Worm (Caenorhabditis elegans) whole organism, L1 larva: ENCODE data around the gene chw-1.
A peak's percentile ranks its signal among the peaks of the same experiment; 100 is the strongest.

Source experiments
- C16A3.4 ChIP-seq: fragments of 150-350 bp; optimal IDR thresholded peaks from 2 replicates; lab custom pipeline; 2014; ENCODE audit warnings: missing biosample characterization, missing genetic modification characterization
- F16B12.6 ChIP-seq: fragments of 150-350 bp; optimal IDR thresholded peaks from 2 replicates; lab custom pipeline; 2014; ENCODE audit warnings: missing biosample characterization, missing genetic modification characterization
- alr-1 ChIP-seq: fragments of 200-800 bp; sonication (Bioruptor generic); optimal IDR thresholded peaks from 2 replicates; lab custom pipeline; 2018; ENCODE audit warnings: borderline replicate concordance, mild to moderate bottlenecking, missing genetic modification characterization, missing compliant biosample characterization
- ama-1 ChIP-seq: fragments of 150-350 bp; optimal IDR thresholded peaks from 2 replicates; lab custom pipeline; 2014
- blmp-1 ChIP-seq: fragments of 150-350 bp; optimal IDR thresholded peaks from 2 replicates; lab custom pipeline; 2014; ENCODE audit warnings: missing biosample characterization, missing genetic modification characterization
- ceh-90 ChIP-seq: sonication (generic microtip); optimal IDR thresholded peaks from 2 replicates; lab custom pipeline; 2016; ENCODE audit warnings: missing genetic modification characterization, missing compliant biosample characterization
- dpl-1 ChIP-seq, 3 experiments: fragments of 150-350 bp in 2 of 3; sonication (generic microtip) in 1 of 3; optimal IDR thresholded peaks; 2 replicates each; lab custom pipeline; 2014 to 2017; ENCODE audit warnings: missing biosample characterization in 3 of 3, missing genetic modification characterization in 3 of 3, missing genetic modification reagents in 3 of 3
- egl-27 ChIP-seq, 2 experiments: fragments of 150-350 bp in 1 of 2; sonication (generic microtip); optimal IDR thresholded peaks; 3 replicates each; lab custom pipeline; 2017 to 2018; ENCODE audit warnings: missing biosample characterization in 2 of 2, missing genetic modification characterization in 2 of 2, missing genetic modification reagents in 2 of 2
- elt-2 ChIP-seq: sonication (generic microtip); optimal IDR thresholded peaks from 2 replicates; lab custom pipeline; 2016; ENCODE audit warnings: missing genetic modification characterization, mild to moderate bottlenecking, inconsistent platforms, missing compliant biosample characterization, missing genetic modification reagents
- fkh-8 ChIP-seq: sonication (generic microtip); optimal IDR thresholded peaks from 2 replicates; lab custom pipeline; 2016; ENCODE audit warnings: mild to moderate bottlenecking, missing genetic modification characterization, missing compliant biosample characterization
- grh-1 ChIP-seq: fragments of 200-800 bp; sonication (Bioruptor generic); IDR thresholded peaks from 2 replicates; pipeline ENCODE4 v1.3.6; 2022; ENCODE audit warnings: missing genetic modification reagents, missing genetic modification characterization, missing compliant biosample characterization
- hlh-4 ChIP-seq: sonication (generic microtip); optimal IDR thresholded peaks from 2 replicates; lab custom pipeline; 2016; ENCODE audit warnings: mild to moderate bottlenecking, missing genetic modification characterization, missing compliant biosample characterization
- lin-13 ChIP-seq: fragments of 150-350 bp; optimal IDR thresholded peaks from 2 replicates; lab custom pipeline; 2014; ENCODE audit warnings: missing biosample characterization, missing genetic modification reagents, missing genetic modification characterization
- lin-14 ChIP-seq: fragments of 200-800 bp; sonication (Bioruptor generic); optimal IDR thresholded peaks from 2 replicates; lab custom pipeline; 2018; ENCODE audit warnings: mild to moderate bottlenecking, missing genetic modification characterization, moderate library complexity, missing compliant biosample characterization
- lin-35 ChIP-seq, 2 experiments: fragments of 150-350 bp; optimal IDR thresholded peaks; 2 replicates each; lab custom pipeline; 2014; ENCODE audit warnings: missing biosample characterization in 2 of 2, missing genetic modification characterization in 2 of 2, missing genetic modification reagents in 2 of 2
- lin-39 ChIP-seq: fragments of 150-350 bp; optimal IDR thresholded peaks from 2 replicates; lab custom pipeline; 2014; ENCODE audit warnings: missing biosample characterization, missing genetic modification reagents, missing genetic modification characterization
- lsy-2 ChIP-seq, 2 experiments: fragments of 150-350 bp; optimal IDR thresholded peaks; 2 replicates each; lab custom pipeline; 2014; ENCODE audit warnings: missing biosample characterization in 2 of 2, missing genetic modification characterization in 2 of 2
- mab-9 ChIP-seq: fragments of 200-800 bp; sonication (Bioruptor generic); IDR thresholded peaks from 2 replicates; pipeline ENCODE4 v1.3.6; 2022; ENCODE audit warnings: missing genetic modification reagents, missing genetic modification characterization, missing compliant biosample characterization
- mdl-1 ChIP-seq, 2 experiments: fragments of 150-350 bp; optimal IDR thresholded peaks; 2 replicates each; lab custom pipeline; 2014 to 2017; ENCODE audit warnings: missing biosample characterization in 2 of 2, missing genetic modification characterization in 2 of 2, inconsistent platforms in 1 of 2
- mef-2 ChIP-seq: fragments of 150-350 bp; optimal IDR thresholded peaks from 2 replicates; lab custom pipeline; 2014; ENCODE audit warnings: missing biosample characterization, missing genetic modification characterization
- nhr-12 ChIP-seq: sonication (generic microtip); optimal IDR thresholded peaks from 2 replicates; lab custom pipeline; 2017; ENCODE audit warnings: missing biosample characterization, missing genetic modification characterization
- nhr-237 ChIP-seq: fragments of 150-350 bp; optimal IDR thresholded peaks from 2 replicates; lab custom pipeline; 2014; ENCODE audit warnings: missing biosample characterization, missing genetic modification characterization
- nhr-76 ChIP-seq: sonication (generic microtip); optimal IDR thresholded peaks from 2 replicates; lab custom pipeline; 2017; ENCODE audit warnings: missing biosample characterization, missing genetic modification characterization
- nhr-77 ChIP-seq: fragments of 150-350 bp; optimal IDR thresholded peaks from 2 replicates; lab custom pipeline; 2014; ENCODE audit warnings: missing biosample characterization, missing genetic modification characterization
- nhr-90 ChIP-seq: sonication (generic microtip); optimal IDR thresholded peaks from 2 replicates; lab custom pipeline; 2016; ENCODE audit warnings: mild to moderate bottlenecking, missing genetic modification characterization, missing compliant biosample characterization; ENCODE audit not compliant: poor library complexity
- pag-3 ChIP-seq: sonication (generic microtip); optimal IDR thresholded peaks from 2 replicates; lab custom pipeline; 2017; ENCODE audit warnings: missing genetic modification characterization, mild to moderate bottlenecking, missing compliant biosample characterization, antibody characterized with exemption, borderline replicate concordance; ENCODE audit not compliant: insufficient read depth
- sox-4 ChIP-seq: sonication (generic microtip); optimal IDR thresholded peaks from 2 replicates; lab custom pipeline; 2016; ENCODE audit warnings: missing genetic modification characterization, missing compliant biosample characterization
- sup-37 ChIP-seq: fragments of 200-800 bp; sonication (Bioruptor generic); optimal IDR thresholded peaks from 2 replicates; lab custom pipeline; 2018; ENCODE audit warnings: mild to moderate bottlenecking, missing genetic modification characterization, missing compliant biosample characterization
- swsn-7 ChIP-seq: sonication (generic microtip); optimal IDR thresholded peaks from 2 replicates; lab custom pipeline; 2016; ENCODE audit warnings: missing genetic modification characterization, missing compliant biosample characterization
- tlp-1 ChIP-seq: fragments of 150-350 bp; optimal IDR thresholded peaks from 2 replicates; lab custom pipeline; 2014; ENCODE audit warnings: missing biosample characterization, missing genetic modification characterization
- unc-130 ChIP-seq: fragments of 150-350 bp; optimal IDR thresholded peaks from 2 replicates; lab custom pipeline; 2017; ENCODE audit warnings: missing biosample characterization, missing genetic modification characterization, inconsistent platforms
- xbp-1 ChIP-seq: sonication (generic microtip); optimal IDR thresholded peaks from 2 replicates; lab custom pipeline; 2016; ENCODE audit warnings: missing genetic modification characterization, missing compliant biosample characterization

Gene chw-1

DNA sequence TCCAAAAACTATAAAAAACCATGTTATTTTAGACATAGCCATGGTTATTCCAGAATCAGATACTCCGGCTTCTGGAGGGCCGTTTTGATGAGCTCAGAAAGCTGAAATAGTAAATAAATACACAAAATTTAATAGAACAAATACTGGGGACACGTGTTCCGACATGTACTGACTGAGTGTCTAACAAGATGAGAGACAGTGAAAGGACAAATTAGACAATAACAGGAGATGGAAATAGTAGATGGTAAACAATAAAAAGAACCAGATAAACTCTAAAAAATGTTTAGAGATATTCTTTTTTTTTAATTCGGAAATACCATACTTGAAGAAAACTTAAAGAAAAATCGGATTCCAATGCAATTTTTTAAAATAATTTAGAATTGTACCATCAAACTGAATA is 22.6 kb downstream of the chw-1 start, which contains the start of gene Y32F6B.1:
Y32F6B.1 (minus strand) TSS at position 101 of the 400 bp plus-strand sequence.
- TF ChIP-seq nhr-12 (tag; lab: Kevin White, UChicago) (no peak), dpl-1 (GFP tag; optimal IDR thresholded peaks at IDR 0.05; lab: Kevin White, UChicago) (no peak), grh-1 (GFP tag; lab: Robert Waterston, UW) (no peak), pag-3 (tag; lab: Kevin White, UChicago) (no peak), fkh-8 (tag; lab: Kevin White, UChicago) (no peak), hlh-4 (tag; lab: Kevin White, UChicago) (no peak), nhr-90 (tag; lab: Kevin White, UChicago) (no peak), unc-130 (tag; lab: Kevin White, UChicago) (no peak), mab-9 (GFP tag; lab: Robert Waterston, UW) (no peak)

DNA sequence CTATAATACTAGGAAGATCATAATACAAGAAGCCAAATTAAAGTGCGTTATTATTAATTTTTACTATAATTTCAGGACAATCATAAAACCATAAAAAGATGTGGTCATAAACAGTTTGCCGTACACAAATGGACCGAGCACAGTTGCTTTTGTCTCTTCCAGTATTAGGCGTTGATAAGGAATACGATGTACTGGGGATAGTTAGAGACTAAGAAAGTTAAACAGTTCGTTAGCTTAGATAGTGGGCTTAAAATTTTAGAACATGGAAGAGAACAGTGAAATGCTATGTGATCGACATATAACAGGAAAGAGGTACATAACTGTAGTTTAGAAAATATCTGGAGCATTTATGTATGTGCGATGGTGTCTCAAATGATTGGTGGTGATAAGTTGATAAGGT is 23.3 kb downstream of the chw-1 start:
- TF ChIP-seq elt-2 (tag; lab: Kevin White, UChicago) (peak; percentile 45), dpl-1 (GFP tag; optimal IDR thresholded peaks at IDR 0.05; lab: Kevin White, UChicago) (no peak)

DNA sequence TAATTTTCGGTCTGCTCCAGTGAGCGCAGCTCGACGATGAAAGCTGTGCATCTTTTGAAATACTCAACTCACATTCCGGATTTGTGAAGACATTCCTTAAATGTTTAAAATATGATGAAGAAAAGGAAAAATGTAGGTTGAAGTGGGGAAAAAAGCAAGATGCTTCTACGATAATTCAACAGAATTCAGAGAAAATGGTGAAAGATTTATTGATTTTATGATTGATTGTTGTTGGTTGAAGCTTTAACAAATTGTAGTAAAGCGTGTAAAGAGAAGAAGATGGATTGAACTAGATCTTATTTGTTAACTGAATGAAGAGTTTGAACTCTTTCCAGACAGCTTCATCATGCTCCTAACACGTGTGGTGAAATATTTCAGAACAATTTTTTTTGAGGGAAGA is 27.9 kb downstream of the chw-1 start, which contains the start of gene ncx-5:
ncx-5 (minus strand) TSS at position 101 of the 400 bp plus-strand sequence.
- no peak for TF ChIP-seq blmp-1 (tag; lab: Kevin White, UChicago)
- TF ChIP-seq C16A3.4 (tag; lab: Kevin White, UChicago), result no peak
- no peak for TF ChIP-seq mdl-1 (tag; optimal IDR thresholded peaks at IDR 0.05; lab: Kevin White, UChicago)
- TF ChIP-seq nhr-76 (tag; lab: Kevin White, UChicago), result no peak
- TF ChIP-seq unc-130 (tag; lab: Kevin White, UChicago), result no peak
- TF ChIP-seq lin-39, result no peak
- TF ChIP-seq xbp-1 (tag; lab: Kevin White, UChicago), result no peak
- no peak for TF ChIP-seq lin-13 (GFP tag; lab: Kevin White, UChicago)
- TF ChIP-seq egl-27 (tag; optimal IDR thresholded peaks at IDR 0.05; lab: Kevin White, UChicago), result no peak
- no peak for TF ChIP-seq nhr-12 (tag; lab: Kevin White, UChicago)
- TF ChIP-seq alr-1 (tag; lab: Kevin White, UChicago), result no peak
- no peak for TF ChIP-seq nhr-77 (tag; lab: Kevin White, UChicago)
- no peak for TF ChIP-seq mef-2 (tag; lab: Kevin White, UChicago)

DNA sequence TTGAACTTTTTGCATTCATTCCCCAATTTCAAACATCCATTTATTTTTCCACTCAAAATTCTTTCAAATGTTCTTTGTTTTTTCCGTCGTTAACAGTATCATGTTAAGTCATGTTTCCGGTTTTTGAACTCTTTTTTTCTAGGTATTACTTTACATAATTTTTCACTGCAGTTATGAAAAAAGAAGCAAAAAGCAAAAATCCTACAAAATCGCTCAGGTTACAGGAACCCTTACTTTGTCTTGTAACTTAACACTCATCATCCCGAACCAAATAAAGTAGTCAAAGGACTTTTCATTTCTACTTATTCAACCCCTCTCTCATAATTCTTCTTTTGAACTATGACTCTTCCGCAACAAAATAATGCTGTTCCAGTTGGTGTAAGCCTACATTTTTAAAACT is 29.4 kb downstream of the chw-1 start, which contains the start of gene aqp-5:
aqp-5 (plus strand) TSS at position 301 of the 400 bp plus-strand sequence.
- TF ChIP-seq nhr-237 (no peak), sup-37 (no peak), lsy-2 (tag; optimal IDR thresholded peaks at IDR 0.05; lab: Kevin White, UChicago) (no peak), sox-4 (tag; lab: Kevin White, UChicago) (no peak), F16B12.6 (no peak), tlp-1 (tag; lab: Kevin White, UChicago) (no peak), lin-13 (GFP tag; lab: Kevin White, UChicago) (no peak), ama-1 (no peak), lin-14 (GFP tag; lab: Kevin White, UChicago) (no peak), ceh-90 (tag; lab: Kevin White, UChicago) (no peak)
- TF ChIP-seq, all 84 proteins: peak for 0

DNA sequence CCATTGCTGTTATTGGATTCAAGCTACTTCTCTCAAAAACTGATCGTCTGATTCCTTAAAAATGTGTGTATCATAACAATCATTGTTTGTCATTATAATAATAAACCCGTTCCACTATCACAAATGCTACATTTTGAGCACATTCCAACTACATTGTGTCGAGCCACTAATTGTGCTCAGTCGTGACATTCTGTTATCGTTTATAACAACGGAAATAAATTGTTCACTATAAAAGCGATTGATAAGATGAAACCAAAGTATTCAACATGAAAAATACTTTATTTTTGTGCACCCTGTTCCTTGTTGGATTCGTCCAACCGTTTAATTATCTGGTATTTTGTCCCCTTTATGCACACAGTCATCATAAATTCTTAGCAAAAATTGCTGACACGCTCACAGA is 31.1 kb downstream of the chw-1 start, which contains the start of gene ugt-33:
ugt-33 (plus strand) TSS at position 260 of the 400 bp plus-strand sequence.
- TF ChIP-seq swsn-7 (tag; lab: Kevin White, UChicago), result no peak
- peak; percentile 57 for TF ChIP-seq elt-2 (tag; lab: Kevin White, UChicago)
- peak in 1 of 2 experiments; percentile 24 for TF ChIP-seq lin-35 (GFP tag; optimal IDR thresholded peaks at IDR 0.05; lab: Kevin White, UChicago)
- TF ChIP-seq mdl-1 (tag; optimal IDR thresholded peaks at IDR 0.05; lab: Kevin White, UChicago), result no peak
